Worm (Caenorhabditis elegans) whole organism, L2 larva: ENCODE results near the gene F16F9.4.
A peak's percentile ranks its signal among the peaks of the same experiment; 100 is the strongest.

Experiments used
- C34F6.9 ChIP-seq: fragments of 150-350 bp; optimal IDR thresholded peaks from 2 replicates; lab custom pipeline; 2014; ENCODE audit warnings: missing biosample characterization, missing genetic modification characterization
- F13H6.1 ChIP-seq: sonication (generic microtip); optimal IDR thresholded peaks from 2 replicates; lab custom pipeline; 2016; ENCODE audit warnings: missing genetic modification characterization, missing compliant biosample characterization
- R02D3.7 ChIP-seq: fragments of 150-350 bp; optimal IDR thresholded peaks from 2 replicates; lab custom pipeline; 2014; ENCODE audit warnings: missing biosample characterization, missing genetic modification characterization
- Y55F3AM.14 ChIP-seq: fragments of 200-800 bp; sonication (Bioruptor generic); optimal IDR thresholded peaks from 2 replicates; lab custom pipeline; 2018; ENCODE audit warnings: mild to moderate bottlenecking, missing genetic modification characterization, missing compliant biosample characterization
- ZK546.5 ChIP-seq: sonication (generic microtip); optimal IDR thresholded peaks from 2 replicates; lab custom pipeline; 2017; ENCODE audit warnings: missing biosample characterization, missing genetic modification characterization
- alr-1 ChIP-seq: fragments of 150-350 bp; optimal IDR thresholded peaks from 2 replicates; lab custom pipeline; 2014; ENCODE audit warnings: missing biosample characterization, missing genetic modification characterization
- aly-2 ChIP-seq: fragments of 150-350 bp; optimal IDR thresholded peaks from 2 replicates; lab custom pipeline; 2014; ENCODE audit warnings: missing biosample characterization, missing genetic modification characterization
- ama-1 ChIP-seq: fragments of 150-350 bp; optimal IDR thresholded peaks from 2 replicates; lab custom pipeline; 2018; ENCODE audit warnings: inconsistent platforms
- blmp-1 ChIP-seq: sonication (generic microtip); optimal IDR thresholded peaks from 2 replicates; lab custom pipeline; 2017; ENCODE audit warnings: missing genetic modification characterization, mild to moderate bottlenecking, missing compliant biosample characterization, antibody characterized with exemption, moderate library complexity; ENCODE audit not compliant: insufficient read depth
- ceh-82 ChIP-seq: fragments of 150-350 bp; optimal IDR thresholded peaks from 2 replicates; lab custom pipeline; 2014; ENCODE audit warnings: missing biosample characterization, missing genetic modification characterization
- dmd-4 ChIP-seq: sonication (generic microtip); optimal IDR thresholded peaks from 2 replicates; lab custom pipeline; 2017; ENCODE audit warnings: missing biosample characterization, missing genetic modification characterization
- egl-27 ChIP-seq: sonication (generic microtip); optimal IDR thresholded peaks from 3 replicates; lab custom pipeline; 2017; ENCODE audit warnings: missing biosample characterization, missing genetic modification reagents, missing genetic modification characterization
- elt-1 ChIP-seq: fragments of 150-350 bp; optimal IDR thresholded peaks from 2 replicates; lab custom pipeline; 2014; ENCODE audit warnings: missing biosample characterization, missing genetic modification characterization
- fos-1 ChIP-seq: fragments of 150-350 bp; optimal IDR thresholded peaks from 2 replicates; lab custom pipeline; 2014; ENCODE audit warnings: missing biosample characterization, missing genetic modification characterization
- gmeb-1 ChIP-seq: fragments of 150-350 bp; optimal IDR thresholded peaks from 2 replicates; lab custom pipeline; 2014; ENCODE audit warnings: missing biosample characterization, missing genetic modification characterization
- lin-11 ChIP-seq: fragments of 150-350 bp; sonication (generic microtip); optimal IDR thresholded peaks from 2 replicates; lab custom pipeline; 2014; ENCODE audit warnings: missing biosample characterization, missing genetic modification characterization, inconsistent platforms, mixed read lengths
- lin-13 ChIP-seq: fragments of 150-350 bp; optimal IDR thresholded peaks from 2 replicates; lab custom pipeline; 2014; ENCODE audit warnings: missing biosample characterization, missing genetic modification reagents, missing genetic modification characterization
- lin-39 ChIP-seq: fragments of 150-350 bp; optimal IDR thresholded peaks from 2 replicates; lab custom pipeline; 2014; ENCODE audit warnings: missing biosample characterization, missing genetic modification reagents, missing genetic modification characterization
- mab-5 ChIP-seq: fragments of 150-350 bp; optimal IDR thresholded peaks from 2 replicates; lab custom pipeline; 2014; ENCODE audit warnings: missing biosample characterization, missing genetic modification characterization
- mbf-1 ChIP-seq: sonication (generic microtip); optimal IDR thresholded peaks from 2 replicates; lab custom pipeline; 2017; ENCODE audit warnings: missing biosample characterization, missing genetic modification characterization
- mdl-1 ChIP-seq, 2 experiments: fragments of 150-350 bp in 1 of 2; sonication (generic microtip) in 1 of 2; optimal IDR thresholded peaks; 2 replicates each; lab custom pipeline; 2017; ENCODE audit warnings: missing biosample characterization in 2 of 2, missing genetic modification characterization in 2 of 2
- nhr-12 ChIP-seq: fragments of 150-350 bp; optimal IDR thresholded peaks from 2 replicates; lab custom pipeline; 2014; ENCODE audit warnings: missing biosample characterization, missing genetic modification characterization
- nhr-21 ChIP-seq: fragments of 150-350 bp; optimal IDR thresholded peaks from 2 replicates; lab custom pipeline; 2014; ENCODE audit warnings: missing biosample characterization, missing genetic modification characterization
- nhr-237 ChIP-seq: fragments of 150-350 bp; optimal IDR thresholded peaks from 2 replicates; lab custom pipeline; 2014; ENCODE audit warnings: missing biosample characterization, missing genetic modification characterization
- nhr-6 ChIP-seq: fragments of 150-350 bp; optimal IDR thresholded peaks from 2 replicates; lab custom pipeline; 2014; ENCODE audit warnings: missing biosample characterization, missing genetic modification characterization
- sem-4 ChIP-seq: fragments of 150-350 bp; optimal IDR thresholded peaks from 2 replicates; lab custom pipeline; 2014; ENCODE audit warnings: missing biosample characterization, missing genetic modification reagents, missing genetic modification characterization
- sma-3 ChIP-seq: sonication (generic microtip); optimal IDR thresholded peaks from 2 replicates; lab custom pipeline; 2016; ENCODE audit warnings: missing genetic modification reagents, missing genetic modification characterization, missing compliant biosample characterization
- sma-9 ChIP-seq, 2 experiments: fragments of 150-350 bp in 1 of 2; sonication (generic microtip) in 1 of 2; optimal IDR thresholded peaks; 2 replicates each; lab custom pipeline; 2014 to 2016; ENCODE audit warnings: missing genetic modification characterization in 2 of 2, mild to moderate bottlenecking in 1 of 2, missing biosample characterization in 1 of 2, missing compliant biosample characterization in 1 of 2, missing genetic modification reagents in 1 of 2, moderate library complexity in 1 of 2
- snpc-4 ChIP-seq: fragments of 150-350 bp; optimal IDR thresholded peaks from 2 replicates; lab custom pipeline; 2014; ENCODE audit warnings: missing biosample characterization, missing genetic modification characterization
- unc-55 ChIP-seq: fragments of 150-350 bp; sonication (generic microtip); optimal IDR thresholded peaks from 3 replicates; lab custom pipeline; 2014; ENCODE audit warnings: missing biosample characterization, missing genetic modification reagents, missing genetic modification characterization
- unc-62 ChIP-seq: fragments of 150-350 bp; optimal IDR thresholded peaks from 2 replicates; lab custom pipeline; 2014; ENCODE audit warnings: missing biosample characterization, missing genetic modification reagents, missing genetic modification characterization
- zag-1 ChIP-seq: fragments of 150-350 bp; optimal IDR thresholded peaks from 2 replicates; lab custom pipeline; 2014; ENCODE audit warnings: missing biosample characterization, missing genetic modification characterization
- ztf-1 ChIP-seq: fragments of 200-800 bp; sonication (Bioruptor generic); conservative IDR thresholded peaks from 2 replicates; pipeline ENCODE4 v1.3.6; 2022; ENCODE audit warnings: missing genetic modification characterization, missing compliant biosample characterization
- ztf-11 ChIP-seq: sonication (generic microtip); optimal IDR thresholded peaks from 2 replicates; lab custom pipeline; 2017; ENCODE audit warnings: missing biosample characterization, missing genetic modification characterization
- ztf-4 ChIP-seq: fragments of 150-350 bp; optimal IDR thresholded peaks from 2 replicates; lab custom pipeline; 2014; ENCODE audit warnings: missing biosample characterization, missing genetic modification characterization

The F16F9.4 gene

DNA sequence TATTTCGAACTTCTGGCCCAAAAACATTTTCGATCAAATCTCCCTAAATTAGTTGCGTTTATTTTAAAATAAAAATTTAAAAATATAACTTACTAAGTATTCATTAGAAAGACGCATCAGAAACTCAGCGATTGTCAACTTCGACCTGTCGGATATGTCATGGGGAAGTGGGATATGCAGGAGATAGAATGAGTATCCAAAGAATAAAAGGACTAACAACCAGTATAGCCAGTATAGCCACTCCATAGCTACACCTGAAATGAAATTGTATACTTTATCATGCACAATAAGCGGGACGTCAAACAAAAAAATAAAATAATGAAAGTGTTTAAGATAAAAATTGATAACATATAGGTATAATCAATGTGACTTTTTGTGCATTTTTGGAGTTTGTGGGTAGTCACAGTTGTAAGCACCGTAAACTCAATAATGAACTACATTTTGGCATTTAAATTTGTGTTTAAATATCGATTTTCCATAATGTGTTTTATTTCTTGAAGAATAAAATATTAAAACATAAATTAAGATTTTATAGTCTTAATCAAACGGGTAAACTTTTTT, at the start of gene F16F9.4:
Gene F16F9.4 (minus strand): TSS at position 276 of the 561 bp plus-strand sequence.
- no peak for TF ChIP-seq sma-3 (GFP tag; lab: Kevin White, UChicago)
- TF ChIP-seq mab-5 (tag; lab: Kevin White, UChicago), result no peak
- TF ChIP-seq sma-9 (GFP tag; optimal IDR thresholded peaks at IDR 0.05; lab: Kevin White, UChicago), result no peak
- TF ChIP-seq sma-9 (tag; optimal IDR thresholded peaks at IDR 0.05; lab: Kevin White, UChicago), result no peak
- TF ChIP-seq lin-11 (tag; lab: Kevin White, UChicago), result no peak
- peak; percentile 29 for TF ChIP-seq fos-1
- no peak for TF ChIP-seq R02D3.7 (tag; lab: Kevin White, UChicago)
- TF ChIP-seq Y55F3AM.14 (GFP tag; lab: Kevin White, UChicago), result no peak
- TF ChIP-seq lin-39 (tag; lab: Kevin White, UChicago), result no peak

DNA sequence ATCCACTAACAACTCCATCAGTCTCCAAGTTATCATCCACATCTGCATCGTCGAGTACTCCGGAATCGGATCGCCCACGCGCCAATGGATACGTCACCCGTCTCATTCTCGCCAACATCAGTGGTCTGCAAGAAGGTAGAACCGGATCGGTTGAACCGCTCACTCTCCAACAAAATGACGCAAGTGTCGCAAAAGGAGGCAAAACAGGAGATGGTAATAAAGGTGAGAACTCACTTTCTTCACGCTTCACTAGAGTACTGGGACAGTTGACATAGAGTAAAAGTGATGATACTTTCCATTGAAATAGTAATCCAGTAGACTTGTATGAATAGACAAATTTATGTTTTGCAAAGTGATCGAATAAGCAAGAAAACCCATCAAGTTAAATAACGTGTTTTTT, 45.9 kb upstream of the F16F9.4 start:
- TF ChIP-seq nhr-21 (tag; lab: Kevin White, UChicago), result peak; percentile 9
- TF ChIP-seq mdl-1 (tag; optimal IDR thresholded peaks at IDR 0.05; lab: Kevin White, UChicago), result no peak

DNA sequence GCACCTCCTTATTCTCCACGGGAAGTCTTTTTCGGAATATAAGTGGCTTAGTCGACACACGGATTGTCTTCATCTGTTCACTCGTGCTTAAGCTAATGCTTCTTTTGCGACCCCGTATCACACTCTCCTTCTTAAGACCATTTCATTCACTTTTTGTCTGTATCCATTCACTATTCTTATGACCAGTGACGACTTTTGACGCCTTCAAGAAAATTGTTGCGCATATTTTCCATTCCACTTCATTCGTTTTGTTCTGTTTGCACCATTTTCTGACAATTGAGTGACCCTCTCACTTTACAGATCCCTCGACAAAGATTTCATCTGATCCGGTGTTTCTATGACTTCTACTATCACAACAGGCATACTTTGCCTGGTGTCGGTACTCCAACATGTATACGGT, 44.4 kb upstream of the F16F9.4 start, which contains the start of gene H03E18.1:
Gene H03E18.1 (plus strand): TSS at position 301 of the 400 bp plus-strand sequence.
- TF ChIP-seq aly-2 (tag; lab: Kevin White, UChicago) (no peak), snpc-4 (tag; lab: Kevin White, UChicago) (no peak), ceh-82 (tag; lab: Kevin White, UChicago) (no peak), mdl-1 (tag; optimal IDR thresholded peaks at IDR 0.05; lab: Kevin White, UChicago) (no peak), blmp-1 (tag; lab: Kevin White, UChicago) (no peak), ztf-4 (tag; lab: Kevin White, UChicago) (no peak), zag-1 (tag; lab: Kevin White, UChicago) (no peak)

DNA sequence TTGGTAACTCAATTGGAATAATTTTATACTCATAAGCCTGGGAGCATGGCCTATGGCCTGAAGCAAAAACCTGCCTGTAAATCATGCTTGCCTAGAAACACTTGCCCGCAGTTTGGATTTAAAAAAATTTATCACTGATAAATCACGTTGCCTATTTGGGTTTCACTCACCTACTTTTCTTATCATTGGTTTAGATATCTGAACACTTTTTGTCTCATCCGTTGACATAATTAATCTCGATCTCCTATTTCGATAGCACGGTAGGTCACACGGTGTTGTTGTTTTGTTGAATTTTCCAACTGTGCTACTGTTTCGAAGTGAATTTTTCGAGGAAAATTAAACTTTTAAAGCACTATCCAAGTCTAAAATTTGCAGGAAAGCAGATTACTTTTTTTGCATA, 43.9 kb upstream of the F16F9.4 start:
- TF ChIP-seq aly-2 (tag; lab: Kevin White, UChicago) (no peak), lin-13 (GFP tag; lab: Kevin White, UChicago) (no peak), lin-39 (tag; lab: Kevin White, UChicago) (no peak), lin-11 (tag; lab: Kevin White, UChicago) (no peak), sem-4 (tag; lab: Kevin White, UChicago) (no peak), sma-9 (GFP tag; optimal IDR thresholded peaks at IDR 0.05; lab: Kevin White, UChicago) (no peak), sma-9 (tag; optimal IDR thresholded peaks at IDR 0.05; lab: Kevin White, UChicago) (no peak), nhr-6 (tag; lab: Kevin White, UChicago) (no peak), egl-27 (tag; lab: Kevin White, UChicago) (no peak), ama-1 (lab: Kevin White, UChicago) (no peak), gmeb-1 (no peak), dmd-4 (tag; lab: Kevin White, UChicago) (no peak), alr-1 (tag; lab: Kevin White, UChicago) (no peak)

DNA sequence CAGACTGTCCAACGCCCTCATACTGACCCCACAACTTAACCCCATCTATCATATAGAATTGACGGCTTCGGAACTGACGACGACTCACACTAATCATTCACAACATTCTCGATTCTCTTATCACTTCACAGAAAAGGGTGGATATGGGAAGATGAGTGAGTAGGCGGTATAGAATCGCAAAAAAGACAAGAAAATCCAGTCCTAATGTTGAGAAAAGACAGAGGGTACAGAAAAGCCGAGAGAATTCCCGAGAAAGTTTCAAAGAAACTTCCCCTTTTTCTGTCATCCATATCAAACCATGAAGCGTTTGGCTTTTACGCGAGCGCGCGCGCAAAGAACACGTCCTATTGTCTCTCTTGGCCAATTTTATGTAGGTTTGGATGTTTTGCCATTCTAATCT, 41.0 kb upstream of the F16F9.4 start:
- TF ChIP-seq ztf-1 (GFP tag; lab: Robert Waterston, UW) (no peak), sem-4 (tag; lab: Kevin White, UChicago) (no peak), nhr-21 (tag; lab: Kevin White, UChicago) (peak; percentile 60)

DNA sequence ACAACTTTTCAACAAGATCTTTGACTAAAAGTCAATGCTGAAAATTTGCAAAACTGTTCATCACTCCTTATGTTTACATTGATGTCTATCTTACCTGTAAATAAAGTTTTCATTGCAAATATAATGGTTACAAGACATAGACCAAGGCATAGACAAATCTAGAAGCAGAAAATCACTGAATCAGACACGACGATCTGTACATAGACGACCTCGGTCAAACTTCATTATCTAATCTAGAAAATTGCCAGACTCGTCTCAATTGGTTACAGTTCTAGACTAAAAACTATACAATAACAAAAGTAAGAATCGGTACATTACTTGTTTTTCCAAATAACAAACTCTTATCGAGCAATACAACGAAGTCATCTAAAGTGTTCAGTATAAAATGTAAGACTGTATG, 37.8 kb upstream of the F16F9.4 start, which contains the start of gene grd-4:
Gene grd-4 (plus strand): TSS at position 301 of the 400 bp plus-strand sequence.
- no peak for TF ChIP-seq unc-55 (GFP tag; lab: Kevin White, UChicago)
- TF ChIP-seq mdl-1 (tag; optimal IDR thresholded peaks at IDR 0.05; lab: Kevin White, UChicago), result no peak
- TF ChIP-seq F13H6.1 (tag; lab: Kevin White, UChicago), result no peak
- no peak for TF ChIP-seq ZK546.5 (tag; lab: Kevin White, UChicago)
- no peak for TF ChIP-seq fos-1
- no peak for TF ChIP-seq zag-1 (tag; lab: Kevin White, UChicago)
- TF ChIP-seq Y55F3AM.14 (GFP tag; lab: Kevin White, UChicago), result no peak
- TF ChIP-seq unc-62 (GFP tag; lab: Kevin White, UChicago), result no peak
- TF ChIP-seq nhr-237 (tag; lab: Kevin White, UChicago), result no peak
- no peak for TF ChIP-seq ztf-11 (tag; lab: Kevin White, UChicago)
- no peak for TF ChIP-seq nhr-12 (tag; lab: Kevin White, UChicago)
- TF ChIP-seq blmp-1 (tag; lab: Kevin White, UChicago), result no peak
- TF ChIP-seq mbf-1 (tag; lab: Kevin White, UChicago), result no peak
- no peak for TF ChIP-seq gmeb-1
- no peak for TF ChIP-seq elt-1 (tag; lab: Kevin White, UChicago)
- no peak for TF ChIP-seq sma-3 (GFP tag; lab: Kevin White, UChicago)
- TF ChIP-seq nhr-21 (tag; lab: Kevin White, UChicago), result no peak
- TF ChIP-seq C34F6.9 (tag; lab: Kevin White, UChicago), result no peak
- TF ChIP-seq nhr-6 (tag; lab: Kevin White, UChicago), result no peak
